Worm (Caenorhabditis elegans): ENCODE results near the gene srh-61.

- TF ChIP-seq nhr-237 (tag; optimal IDR thresholded peaks at IDR 0.05) = no peak
- TF ChIP-seq tbx-8 (GFP tag; optimal IDR thresholded peaks at IDR 0.05) = no peak
Observed at ce11 chrII:12485060-12485459, 31.2 kb downstream of the srh-61 start, which contains the start of gene F15A4.10.

Measured in whole organism, mixed stage, embryonic.